Worm (Caenorhabditis elegans): Measurements from ENCODE around the gene rnf-5.

DNA sequence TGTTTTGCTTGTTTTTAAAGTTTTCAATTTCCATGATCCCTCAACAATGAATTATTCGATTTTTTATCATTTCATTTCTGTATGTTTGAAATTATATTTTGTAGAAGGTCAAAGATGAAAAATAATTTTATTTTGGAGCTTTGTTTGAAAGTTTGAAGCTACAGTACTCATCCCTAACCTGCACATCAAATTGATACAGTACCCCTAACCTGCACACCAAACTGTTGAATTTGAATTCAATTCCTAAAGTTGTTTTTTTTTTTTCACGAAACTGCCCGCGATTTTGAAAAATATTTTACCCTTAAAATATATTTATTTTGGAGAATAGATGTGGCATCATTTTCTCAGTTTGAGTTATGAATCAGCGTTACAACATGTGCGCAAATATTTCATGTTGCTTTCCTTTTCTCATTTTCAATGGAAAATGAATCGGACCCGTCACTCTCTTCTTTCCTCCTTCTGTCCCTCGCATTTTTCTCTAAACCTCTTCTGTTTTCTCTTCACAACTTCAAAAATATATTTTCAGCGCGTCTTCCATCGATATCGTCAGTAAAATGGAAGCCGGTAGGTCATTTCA, 39.2 kb upstream of the rnf-5 start, which contains the start of gene R74.8:
- TF ChIP-seq skn-1 (tag; optimal IDR thresholded peaks at IDR 0.05) (no peak), dmd-9 (GFP tag; IDR thresholded peaks at IDR 0.05) (no peak), hif-1 (tag; optimal IDR thresholded peaks at IDR 0.05) (no peak), snpc-1.2 (GFP tag; IDR thresholded peaks at IDR 0.05) (no peak), ceh-82 (tag; optimal IDR thresholded peaks at IDR 0.05) (no peak), snpc-4 (tag; optimal IDR thresholded peaks at IDR 0.05) (no peak), lin-13 (GFP tag; optimal IDR thresholded peaks at IDR 0.05) (no peak), gei-8 (GFP tag; optimal IDR thresholded peaks at IDR 0.05) (no peak), madf-9 (GFP tag; conservative IDR thresholded peaks at IDR 0.05) (no peak)

All from whole organism, L4 larva.